Fruit fly (Drosophila melanogaster): ENCODE results near the gene CG14441.

Gene CG14441

DNA sequence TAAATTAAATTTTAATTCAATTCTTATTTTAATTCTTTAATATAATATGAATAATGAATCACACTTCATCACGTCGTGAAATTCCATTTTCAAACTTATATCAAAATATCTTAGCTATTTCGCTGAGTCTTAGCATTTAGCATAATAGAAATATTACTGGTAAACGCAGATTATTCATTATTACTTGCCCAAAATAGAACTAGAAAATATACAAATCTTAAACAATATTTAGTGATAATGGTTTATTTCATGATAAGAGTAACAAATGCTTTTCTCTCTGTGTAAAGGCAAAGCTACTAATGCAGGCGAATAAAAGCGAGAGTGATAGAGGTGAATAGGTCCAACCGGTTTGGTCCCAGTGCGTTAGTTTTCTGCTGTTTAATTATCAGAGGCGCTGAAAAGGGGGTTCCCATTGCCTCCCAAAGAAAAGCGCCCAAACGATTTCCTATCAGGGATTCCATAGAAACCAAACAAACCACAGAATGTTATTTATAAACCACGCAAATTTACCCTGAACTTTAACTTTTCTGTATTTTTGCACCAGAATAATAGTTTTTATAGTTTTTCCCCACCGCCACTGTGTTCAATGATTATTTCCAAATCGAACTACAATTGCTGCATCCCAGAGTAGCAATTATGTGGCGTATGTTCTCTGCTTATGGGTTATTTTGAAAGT lies 36.3 kb upstream of the CG14441 start:
- TF ChIP-seq CG10462 (GFP tag; optimal IDR thresholded peaks at IDR 0.05) (no peak), gcm2 (GFP tag; optimal IDR thresholded peaks at IDR 0.05) (no peak), CG12942 (GFP tag; optimal IDR thresholded peaks at IDR 0.05) (no peak), Hr3 (GFP tag; optimal IDR thresholded peaks at IDR 0.05) (peak; percentile 1), CG10959 (GFP tag; IDR thresholded peaks at IDR 0.05) (no peak), bbx (GFP tag; IDR thresholded peaks at IDR 0.05; ENCODE audit: partially characterized antibody) (no peak), nau (GFP tag; optimal IDR thresholded peaks at IDR 0.05) (no peak), dati (GFP tag; IDR thresholded peaks at IDR 0.05) (no peak), zen2 (GFP tag; IDR thresholded peaks at IDR 0.05; ENCODE audit: partially characterized antibody) (no peak), CG13424 (tag; optimal IDR thresholded peaks at IDR 0.05) (peak; percentile 41), onecut (GFP tag; IDR thresholded peaks at IDR 0.05) (peak; percentile 21), CG17829 (tag; optimal IDR thresholded peaks at IDR 0.05) (peak; percentile 25), CG4424 (GFP tag; optimal IDR thresholded peaks at IDR 0.05) (no peak), CG15269 (tag; optimal IDR thresholded peaks at IDR 0.05) (peak; percentile 56), CG6813 (GFP tag; optimal IDR thresholded peaks at IDR 0.05) (no peak), prd (optimal IDR thresholded peaks at IDR 0.05) (no peak), prd (GFP tag; IDR thresholded peaks at IDR 0.05) (peak; percentile 55; the same call in 2 of the 3 replicates), Fer1 (GFP tag; optimal IDR thresholded peaks at IDR 0.05) (peak; percentile 43), CG31388 (GFP tag; optimal IDR thresholded peaks at IDR 0.05) (no peak), CG1647 (GFP tag; optimal IDR thresholded peaks at IDR 0.05) (no peak), CG17359 (tag; optimal IDR thresholded peaks at IDR 0.05) (peak; percentile 19), CG10565 (GFP tag; optimal IDR thresholded peaks at IDR 0.05) (no peak), Nf-YA (GFP tag; IDR thresholded peaks at IDR 0.05) (no peak), CG2116 (GFP tag; optimal IDR thresholded peaks at IDR 0.05) (no peak), CG10431 (GFP tag; optimal IDR thresholded peaks at IDR 0.05) (no peak), bab2 (GFP tag; optimal IDR thresholded peaks at IDR 0.05) (peak; percentile 0), CG1792 (GFP tag; optimal IDR thresholded peaks at IDR 0.05) (no peak), CG43689 (GFP tag; IDR thresholded peaks at IDR 0.05) (no peak), ftz-f1 (GFP tag; optimal IDR thresholded peaks at IDR 0.05) (no peak), CG13123 (GFP tag; optimal IDR thresholded peaks at IDR 0.05) (no peak), CG4404 (GFP tag; IDR thresholded peaks at IDR 0.05) (0 out of 2 replicates have a peak, but pooled peaks have one; percentile 19), Ets97D (GFP tag; optimal IDR thresholded peaks at IDR 0.05) (no peak), CG31224 (GFP tag; IDR thresholded peaks at IDR 0.05) (0 out of 2 replicates have a peak, but pooled peaks have one; percentile 8), cad (GFP tag; optimal IDR thresholded peaks at IDR 0.05) (no peak), Dref (GFP tag; IDR thresholded peaks at IDR 0.05) (no peak), CG13894 (tag; optimal IDR thresholded peaks at IDR 0.05) (no peak), CG12155 (GFP tag; optimal IDR thresholded peaks at IDR 0.05) (peak; percentile 2), ATbp (GFP tag; optimal IDR thresholded peaks at IDR 0.05) (no peak), en (GFP tag; optimal IDR thresholded peaks at IDR 0.05) (no peak), CG12299 (tag; optimal IDR thresholded peaks at IDR 0.05) (no peak), phol (tag; optimal IDR thresholded peaks at IDR 0.05) (peak; percentile 26), H15 (GFP tag; IDR thresholded peaks at IDR 0.05) (no peak), cato (GFP tag; optimal IDR thresholded peaks at IDR 0.05; ENCODE audit: borderline replicate concordance) (no peak), knrl (GFP tag; IDR thresholded peaks at IDR 0.05; ENCODE audit: partially characterized antibody) (no peak), gem (tag; optimal IDR thresholded peaks at IDR 0.05) (peak; percentile 58), CG11456 (GFP tag; IDR thresholded peaks at IDR 0.05) (0 out of 3 replicates have a peak, but pooled peaks have one; percentile 42), Rfx (GFP tag; IDR thresholded peaks at IDR 0.05) (peak; percentile 76; the same call in 1 of the 2 replicates), CG16863 (GFP tag; optimal IDR thresholded peaks at IDR 0.05) (peak; percentile 49), CG4820 (GFP tag; optimal IDR thresholded peaks at IDR 0.05) (peak; percentile 13), bsh (GFP tag; optimal IDR thresholded peaks at IDR 0.05) (peak in 1 of 2 experiments; percentile 8)

Measured in whole organism, embryonic.